Worm (Caenorhabditis elegans) whole organism, L3 larva: ENCODE measurements around the gene ptr-18.

Experiments used
- ama-1 ChIP-seq: fragments of 150-350 bp; optimal IDR thresholded peaks from 2 replicates; lab custom pipeline; 2018
- elt-2 ChIP-seq: sonication (generic microtip); optimal IDR thresholded peaks from 2 replicates; lab custom pipeline; 2016; ENCODE audit warnings: missing genetic modification reagents, mild to moderate bottlenecking, missing genetic modification characterization, missing compliant biosample characterization
- fkh-10 ChIP-seq: sonication (generic microtip); optimal IDR thresholded peaks from 2 replicates; lab custom pipeline; 2017; ENCODE audit warnings: missing biosample characterization, missing genetic modification reagents, missing genetic modification characterization
- fos-1 ChIP-seq: fragments of 150-350 bp; optimal IDR thresholded peaks from 2 replicates; lab custom pipeline; 2014; ENCODE audit warnings: missing biosample characterization, missing genetic modification characterization
- lin-39 ChIP-seq: fragments of 150-350 bp; optimal IDR thresholded peaks from 2 replicates; lab custom pipeline; 2018; ENCODE audit warnings: missing biosample characterization, missing genetic modification reagents, missing genetic modification characterization
- mdl-1 ChIP-seq: fragments of 150-350 bp; optimal IDR thresholded peaks from 2 replicates; lab custom pipeline; 2014; ENCODE audit warnings: missing biosample characterization, missing genetic modification characterization
- nhr-76 ChIP-seq: fragments of 150-350 bp; sonication (generic microtip); optimal IDR thresholded peaks from 5 replicates; lab custom pipeline; 2014; ENCODE audit warnings: missing biosample characterization, missing genetic modification characterization
- pqm-1 ChIP-seq: fragments of 150-350 bp; optimal IDR thresholded peaks from 2 replicates; lab custom pipeline; 2017; ENCODE audit warnings: missing biosample characterization, missing genetic modification characterization, inconsistent platforms
- snpc-4 ChIP-seq: fragments of 150-350 bp; optimal IDR thresholded peaks from 2 replicates; lab custom pipeline; 2014; ENCODE audit warnings: missing biosample characterization, missing genetic modification characterization
- unc-62 ChIP-seq: fragments of 150-350 bp; sonication (generic microtip); optimal IDR thresholded peaks from 4 replicates; lab custom pipeline; 2014; ENCODE audit warnings: missing biosample characterization, missing genetic modification reagents, missing genetic modification characterization

DNA sequence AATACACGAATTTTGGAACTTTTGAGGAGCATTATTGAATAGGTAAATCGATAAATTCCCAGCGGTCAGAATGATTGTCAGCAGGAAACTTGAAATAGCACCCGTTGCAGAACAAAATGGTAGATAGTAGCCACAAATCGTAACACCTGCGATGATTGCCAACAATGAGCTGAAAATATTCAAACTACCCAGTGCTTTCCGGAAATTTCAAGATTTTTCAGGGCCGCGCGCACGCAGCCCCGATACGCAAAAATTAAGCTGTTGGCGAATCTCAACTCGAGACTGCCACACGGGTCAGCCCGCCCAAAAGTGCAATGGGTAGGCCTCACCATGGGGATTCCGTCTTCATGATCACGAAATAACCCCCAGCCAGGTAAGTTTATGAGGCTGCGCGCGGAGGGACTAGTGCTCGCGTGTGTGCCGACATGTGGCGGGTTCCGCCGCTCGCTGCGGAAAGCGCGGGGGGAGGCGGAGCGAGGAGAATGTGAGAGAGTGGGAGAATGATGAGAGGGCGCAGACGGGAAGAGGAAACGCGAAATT, 20.7 kb upstream of the ptr-18 start:
- peak; percentile 88 for TF ChIP-seq pqm-1 (tag; lab: Kevin White, UChicago)
- TF ChIP-seq nhr-76, result peak; percentile 56
- peak; percentile 50 for TF ChIP-seq unc-62 (GFP tag; lab: Kevin White, UChicago)
- peak; percentile 20 for TF ChIP-seq mdl-1 (tag; lab: Kevin White, UChicago)
- peak; percentile 95 for TF ChIP-seq lin-39 (tag; lab: Kevin White, UChicago)
- TF ChIP-seq elt-2 (tag; lab: Kevin White, UChicago), result peak; percentile 87
- peak; percentile 17 for TF ChIP-seq fos-1 (tag; lab: Kevin White, UChicago)
- peak; percentile 100 for TF ChIP-seq ama-1 (lab: Kevin White, UChicago)
- peak; percentile 100 for TF ChIP-seq snpc-4 (tag; lab: Kevin White, UChicago)
- no peak for TF ChIP-seq fkh-10
